Worm (Caenorhabditis elegans) whole organism, L3 larva: Measurements from ENCODE around the gene lipl-8.
A peak's percentile ranks its signal among the peaks of the same experiment; 100 is the strongest.

Experiments used
- R02D3.7 ChIP-seq: fragments of 150-350 bp; optimal IDR thresholded peaks from 2 replicates; lab custom pipeline; 2014; ENCODE audit warnings: missing biosample characterization, missing genetic modification characterization
- ZK546.5 ChIP-seq: sonication (generic microtip); optimal IDR thresholded peaks from 2 replicates; lab custom pipeline; 2017; ENCODE audit warnings: missing biosample characterization, missing genetic modification characterization
- aly-2 ChIP-seq: fragments of 150-350 bp; optimal IDR thresholded peaks from 2 replicates; lab custom pipeline; 2014; ENCODE audit warnings: missing biosample characterization, missing genetic modification characterization
- ama-1 ChIP-seq: fragments of 150-350 bp; optimal IDR thresholded peaks from 2 replicates; lab custom pipeline; 2018
- ceh-16 ChIP-seq: sonication (generic microtip); optimal IDR thresholded peaks from 2 replicates; lab custom pipeline; 2017; ENCODE audit warnings: missing biosample characterization, missing genetic modification characterization
- ceh-28 ChIP-seq: fragments of 150-350 bp; optimal IDR thresholded peaks from 2 replicates; lab custom pipeline; 2014; ENCODE audit warnings: missing biosample characterization, missing genetic modification reagents, missing genetic modification characterization
- ceh-82 ChIP-seq: fragments of 150-350 bp; optimal IDR thresholded peaks from 2 replicates; lab custom pipeline; 2014; ENCODE audit warnings: missing biosample characterization, missing genetic modification characterization
- ceh-9 ChIP-seq: sonication (generic microtip); optimal IDR thresholded peaks from 2 replicates; lab custom pipeline; 2018; ENCODE audit warnings: missing biosample characterization, missing genetic modification characterization
- daf-12 ChIP-seq: fragments of 150-350 bp; optimal IDR thresholded peaks from 2 replicates; lab custom pipeline; 2014; ENCODE audit warnings: missing biosample characterization, missing genetic modification reagents, missing genetic modification characterization
- egl-27 ChIP-seq: sonication (generic microtip); optimal IDR thresholded peaks from 4 replicates; lab custom pipeline; 2017; ENCODE audit warnings: missing biosample characterization, missing genetic modification reagents, missing genetic modification characterization
- egl-5 ChIP-seq: fragments of 150-350 bp; optimal IDR thresholded peaks from 2 replicates; lab custom pipeline; 2017; ENCODE audit warnings: missing biosample characterization, missing genetic modification reagents, missing genetic modification characterization, inconsistent platforms
- elt-1 ChIP-seq: fragments of 150-350 bp; optimal IDR thresholded peaks from 2 replicates; lab custom pipeline; 2014; ENCODE audit warnings: missing biosample characterization, missing genetic modification characterization
- elt-2 ChIP-seq: sonication (generic microtip); optimal IDR thresholded peaks from 2 replicates; lab custom pipeline; 2016; ENCODE audit warnings: missing genetic modification reagents, mild to moderate bottlenecking, missing genetic modification characterization, missing compliant biosample characterization
- elt-3 ChIP-seq, 3 experiments: fragments of 150-350 bp in 1 of 3; sonication (generic microtip) in 2 of 3; optimal IDR thresholded peaks; 2 replicates in 2 of 3; 4 replicates in 1 of 3; lab custom pipeline; 2014 to 2017; ENCODE audit warnings: missing biosample characterization in 3 of 3, missing genetic modification characterization in 3 of 3
- eor-1 ChIP-seq, 2 experiments: fragments of 150-350 bp; optimal IDR thresholded peaks; 2 replicates each; lab custom pipeline; 2014 to 2018; ENCODE audit warnings: missing biosample characterization in 2 of 2, missing genetic modification characterization in 2 of 2
- fkh-10 ChIP-seq: sonication (generic microtip); optimal IDR thresholded peaks from 2 replicates; lab custom pipeline; 2017; ENCODE audit warnings: missing biosample characterization, missing genetic modification reagents, missing genetic modification characterization
- fkh-2 ChIP-seq: fragments of 150-350 bp; optimal IDR thresholded peaks from 2 replicates; lab custom pipeline; 2014; ENCODE audit warnings: missing biosample characterization, missing genetic modification reagents, missing genetic modification characterization
- fos-1 ChIP-seq: fragments of 150-350 bp; optimal IDR thresholded peaks from 2 replicates; lab custom pipeline; 2014; ENCODE audit warnings: missing biosample characterization, missing genetic modification characterization
- hmg-11 ChIP-seq: sonication (generic microtip); optimal IDR thresholded peaks from 2 replicates; lab custom pipeline; 2016; ENCODE audit warnings: missing genetic modification characterization, missing compliant biosample characterization
- jun-1 ChIP-seq: fragments of 150-350 bp; optimal IDR thresholded peaks from 2 replicates; lab custom pipeline; 2014; ENCODE audit warnings: missing biosample characterization, missing genetic modification reagents, missing genetic modification characterization
- lin-15B ChIP-seq: fragments of 150-350 bp; optimal IDR thresholded peaks from 2 replicates; lab custom pipeline; 2014; ENCODE audit warnings: missing biosample characterization, missing genetic modification characterization
- lin-39 ChIP-seq: fragments of 150-350 bp; optimal IDR thresholded peaks from 2 replicates; lab custom pipeline; 2018; ENCODE audit warnings: missing biosample characterization, missing genetic modification reagents, missing genetic modification characterization
- lsy-12 ChIP-seq: sonication (generic microtip); optimal IDR thresholded peaks from 2 replicates; lab custom pipeline; 2016; ENCODE audit warnings: mild to moderate bottlenecking, missing genetic modification characterization, missing compliant biosample characterization
- mdl-1 ChIP-seq: fragments of 150-350 bp; optimal IDR thresholded peaks from 2 replicates; lab custom pipeline; 2014; ENCODE audit warnings: missing biosample characterization, missing genetic modification characterization
- mml-1 ChIP-seq: fragments of 150-350 bp; sonication (generic microtip); optimal IDR thresholded peaks from 3 replicates; lab custom pipeline; 2014; ENCODE audit warnings: missing biosample characterization, missing genetic modification characterization
- nfya-1 ChIP-seq: sonication (generic microtip); optimal IDR thresholded peaks from 2 replicates; lab custom pipeline; 2017; ENCODE audit warnings: missing genetic modification characterization, mild to moderate bottlenecking, missing compliant biosample characterization, antibody characterized with exemption, moderate library complexity; ENCODE audit not compliant: insufficient read depth
- nhr-12 ChIP-seq: fragments of 150-350 bp; optimal IDR thresholded peaks from 2 replicates; lab custom pipeline; 2014; ENCODE audit warnings: missing biosample characterization, missing genetic modification characterization
- nhr-23 ChIP-seq: fragments of 150-350 bp; optimal IDR thresholded peaks from 2 replicates; lab custom pipeline; 2014; ENCODE audit warnings: missing biosample characterization, missing genetic modification reagents, missing genetic modification characterization
- nhr-237 ChIP-seq: fragments of 150-350 bp; optimal IDR thresholded peaks from 2 replicates; lab custom pipeline; 2014; ENCODE audit warnings: missing biosample characterization, missing genetic modification characterization
- nhr-25 ChIP-seq: sonication (generic microtip); optimal IDR thresholded peaks from 2 replicates; lab custom pipeline; 2017; ENCODE audit warnings: missing biosample characterization, missing genetic modification characterization
- nhr-28 ChIP-seq: fragments of 150-350 bp; optimal IDR thresholded peaks from 2 replicates; lab custom pipeline; 2014; ENCODE audit warnings: missing biosample characterization, missing genetic modification characterization
- nhr-43 ChIP-seq: sonication (generic microtip); optimal IDR thresholded peaks from 2 replicates; lab custom pipeline; 2016; ENCODE audit warnings: mild to moderate bottlenecking, missing genetic modification characterization, missing compliant biosample characterization; ENCODE audit not compliant: poor library complexity, severe bottlenecking
- nhr-67 ChIP-seq: fragments of 150-350 bp; optimal IDR thresholded peaks from 2 replicates; lab custom pipeline; 2014; ENCODE audit warnings: missing biosample characterization, missing genetic modification characterization
- pha-4 ChIP-seq: fragments of 150-350 bp; optimal IDR thresholded peaks from 2 replicates; lab custom pipeline; 2014; ENCODE audit warnings: missing biosample characterization, missing genetic modification reagents, missing genetic modification characterization
- pqm-1 ChIP-seq: fragments of 150-350 bp; optimal IDR thresholded peaks from 2 replicates; lab custom pipeline; 2017; ENCODE audit warnings: missing biosample characterization, missing genetic modification characterization, inconsistent platforms
- sea-2 ChIP-seq: fragments of 150-350 bp; sonication (generic microtip); optimal IDR thresholded peaks from 4 replicates; lab custom pipeline; 2014; ENCODE audit warnings: missing biosample characterization, missing genetic modification reagents, missing genetic modification characterization
- snpc-4 ChIP-seq: fragments of 150-350 bp; optimal IDR thresholded peaks from 2 replicates; lab custom pipeline; 2014; ENCODE audit warnings: missing biosample characterization, missing genetic modification characterization
- tbx-2 ChIP-seq: sonication (generic microtip); optimal IDR thresholded peaks from 2 replicates; lab custom pipeline; 2016; ENCODE audit warnings: mild to moderate bottlenecking, missing genetic modification characterization, missing compliant biosample characterization
- unc-39 ChIP-seq: sonication (generic microtip); optimal IDR thresholded peaks from 4 replicates; lab custom pipeline; 2017; ENCODE audit warnings: missing biosample characterization, missing genetic modification characterization
- unc-62 ChIP-seq: fragments of 150-350 bp; sonication (generic microtip); optimal IDR thresholded peaks from 4 replicates; lab custom pipeline; 2014; ENCODE audit warnings: missing biosample characterization, missing genetic modification reagents, missing genetic modification characterization
- zag-1 ChIP-seq: fragments of 150-350 bp; optimal IDR thresholded peaks from 2 replicates; lab custom pipeline; 2014; ENCODE audit warnings: missing biosample characterization, missing genetic modification characterization
- ztf-11 ChIP-seq: fragments of 150-350 bp; optimal IDR thresholded peaks from 2 replicates; lab custom pipeline; 2014; ENCODE audit warnings: missing biosample characterization, missing genetic modification characterization
- ztf-4 ChIP-seq: fragments of 150-350 bp; optimal IDR thresholded peaks from 2 replicates; lab custom pipeline; 2014; ENCODE audit warnings: missing biosample characterization, missing genetic modification characterization

The lipl-8 gene

DNA sequence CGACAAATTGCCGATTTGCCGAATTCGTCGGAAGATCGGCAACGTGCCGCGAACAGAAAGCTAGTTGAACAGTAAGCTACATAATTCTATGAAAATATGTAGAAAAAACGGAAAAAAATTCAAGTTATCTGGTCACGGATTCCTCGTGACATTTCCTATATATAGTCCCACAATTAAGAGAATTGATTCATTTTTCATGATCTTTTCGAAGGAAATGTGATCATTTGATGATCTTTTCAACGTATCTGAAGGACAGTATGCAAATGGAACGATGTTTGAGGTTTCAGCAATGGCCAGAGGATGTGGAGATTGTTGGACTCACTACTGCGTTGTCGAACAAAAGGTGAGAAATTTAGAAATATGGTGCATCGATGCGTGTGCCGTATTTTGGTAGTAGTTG lies 40.5 kb downstream of the lipl-8 start, which contains the start of gene R08A2.9:
R08A2.9 (plus strand) TSS at position 301 of the 400 bp plus-strand sequence.
- no peak for TF ChIP-seq elt-3 (tag; optimal IDR thresholded peaks at IDR 0.05; lab: Kevin White, UChicago)
- TF ChIP-seq hmg-11 (tag; lab: Kevin White, UChicago), result no peak
- no peak for TF ChIP-seq eor-1 (tag; optimal IDR thresholded peaks at IDR 0.05; lab: Kevin White, UChicago)
- no peak for TF ChIP-seq pqm-1
- no peak for TF ChIP-seq nhr-25 (tag; lab: Kevin White, UChicago)
- no peak for TF ChIP-seq nhr-237 (tag; lab: Kevin White, UChicago)
- TF ChIP-seq tbx-2 (tag; lab: Kevin White, UChicago), result no peak
- TF ChIP-seq elt-1 (tag; lab: Kevin White, UChicago), result no peak
- no peak for TF ChIP-seq aly-2 (tag; lab: Kevin White, UChicago)
- no peak for TF ChIP-seq lin-15B (tag; lab: Kevin White, UChicago)
- TF ChIP-seq nhr-23 (tag; lab: Kevin White, UChicago), result no peak
- no peak for TF ChIP-seq ztf-11
- TF ChIP-seq pha-4 (tag; lab: Kevin White, UChicago), result no peak
- TF ChIP-seq nfya-1 (tag; lab: Kevin White, UChicago), result no peak

DNA sequence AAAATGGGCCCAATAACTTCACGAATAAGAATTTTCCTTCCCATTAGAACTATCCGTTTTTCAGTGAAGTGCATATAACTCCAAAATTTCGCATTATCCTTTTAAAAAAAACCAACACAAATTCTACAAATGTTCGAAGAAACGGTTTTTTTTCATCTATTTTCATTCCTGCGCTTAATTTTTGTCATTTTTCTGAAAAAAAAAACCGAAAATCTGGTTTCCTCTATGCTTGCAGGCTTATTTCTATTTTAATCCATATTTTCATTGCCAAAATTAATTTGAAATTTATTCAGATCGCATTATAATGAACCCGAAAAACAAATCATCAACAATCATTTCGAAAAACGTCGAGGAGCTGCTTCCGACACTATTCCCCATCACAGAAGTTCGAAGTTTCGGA lies 49.8 kb downstream of the lipl-8 start, which contains the start of gene set-5:
set-5 (plus strand) TSS at position 301 of the 400 bp plus-strand sequence.
- no peak for TF ChIP-seq eor-1 (tag; optimal IDR thresholded peaks at IDR 0.05; lab: Kevin White, UChicago)
- TF ChIP-seq ceh-82 (tag; lab: Kevin White, UChicago), result no peak
- no peak for TF ChIP-seq snpc-4 (tag; lab: Kevin White, UChicago)

DNA sequence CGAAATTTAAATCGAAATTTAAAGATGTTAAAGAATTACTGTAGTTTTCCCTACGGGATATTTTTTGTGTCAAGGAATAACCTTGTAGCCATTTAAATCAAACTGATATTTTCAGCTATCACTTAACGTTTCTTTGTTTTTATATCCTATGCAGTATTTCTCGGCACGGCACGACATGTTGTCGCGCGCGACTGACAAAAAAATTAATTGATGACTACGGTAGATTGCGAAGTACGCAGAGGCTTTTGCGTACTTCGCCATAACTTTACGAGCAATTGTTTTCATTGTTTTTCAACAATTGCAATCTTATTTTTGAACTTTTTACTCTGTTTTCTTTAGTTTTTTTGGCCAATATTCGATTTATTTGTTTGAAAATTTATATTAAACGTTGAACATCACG lies 50.5 kb downstream of the lipl-8 start:
- TF ChIP-seq ceh-16 (tag; lab: Kevin White, UChicago) (no peak), nhr-23 (tag; lab: Kevin White, UChicago) (no peak), egl-27 (tag; lab: Kevin White, UChicago) (no peak), ceh-9 (tag; lab: Kevin White, UChicago) (no peak), lsy-12 (no peak), ceh-82 (tag; lab: Kevin White, UChicago) (no peak), daf-12 (tag; lab: Kevin White, UChicago) (no peak)

DNA sequence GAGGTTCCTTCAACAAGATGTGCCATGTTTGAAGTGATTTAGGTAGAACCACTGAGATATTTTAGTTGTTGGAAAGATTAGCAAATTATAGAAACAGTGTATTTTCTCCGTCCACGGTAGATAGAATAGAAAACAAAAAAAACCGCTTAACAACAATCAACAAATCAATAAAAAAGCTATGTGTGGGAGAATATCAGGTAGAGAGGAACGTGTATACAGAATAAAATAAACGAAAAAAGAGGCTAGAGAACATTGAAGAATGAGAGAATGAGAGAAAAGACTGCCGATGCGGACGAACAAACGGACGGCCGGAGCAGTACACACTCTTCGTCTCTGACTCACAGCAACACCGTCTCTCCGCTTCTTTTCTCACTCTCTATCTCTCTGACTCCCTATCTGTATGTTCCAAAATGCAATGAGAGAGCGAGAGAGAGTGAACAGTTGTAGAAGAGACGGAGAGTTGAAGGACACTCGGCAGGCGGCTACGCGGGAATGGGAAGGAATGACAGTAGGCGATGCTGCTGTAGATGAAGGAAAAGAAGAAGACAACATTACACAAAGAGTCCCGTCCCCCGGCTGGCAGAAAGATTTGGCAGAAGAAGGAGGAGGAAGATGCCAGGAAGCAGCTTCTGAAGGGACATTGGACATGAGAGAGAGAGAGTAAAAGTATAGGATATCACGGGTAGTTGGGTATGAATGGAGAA lies 51.8 kb downstream of the lipl-8 start, which contains the start of gene unc-112:
unc-112 (minus strand) TSS at position 51 of the 704 bp plus-strand sequence.
- peak; percentile 73 for TF ChIP-seq elt-2
- TF ChIP-seq fkh-10 (GFP tag; lab: Kevin White, UChicago), result no peak
- TF ChIP-seq ceh-82 (tag; lab: Kevin White, UChicago), result no peak
- no peak for TF ChIP-seq aly-2 (tag; lab: Kevin White, UChicago)
- TF ChIP-seq nhr-28 (tag; lab: Kevin White, UChicago), result no peak
- no peak for TF ChIP-seq ceh-16 (tag; lab: Kevin White, UChicago)
- TF ChIP-seq ceh-28 (tag; lab: Kevin White, UChicago), result peak; percentile 15
- TF ChIP-seq ZK546.5, result no peak
- TF ChIP-seq egl-5 (tag; lab: Kevin White, UChicago), result peak; percentile 57
- TF ChIP-seq pha-4 (tag; lab: Kevin White, UChicago), result peak; percentile 80
- no peak for TF ChIP-seq nhr-237 (tag; lab: Kevin White, UChicago)
- TF ChIP-seq nhr-67, result no peak
- TF ChIP-seq unc-39, result no peak
- TF ChIP-seq sea-2, result peak; percentile 9
- peak; percentile 46 for TF ChIP-seq nhr-23 (tag; lab: Kevin White, UChicago)
- no peak for TF ChIP-seq ztf-11
- TF ChIP-seq ztf-4 (tag; lab: Kevin White, UChicago), result no peak
- TF ChIP-seq nhr-43, result peak; percentile 25
- peak; percentile 44 for TF ChIP-seq pqm-1
- no peak for TF ChIP-seq daf-12 (tag; lab: Kevin White, UChicago)
- TF ChIP-seq lin-15B (tag; lab: Kevin White, UChicago), result peak; percentile 59
- TF ChIP-seq lin-39, result peak; percentile 57
- TF ChIP-seq lsy-12, result peak; percentile 3
- no peak for TF ChIP-seq ceh-9 (tag; lab: Kevin White, UChicago)
- peak; percentile 12 for TF ChIP-seq R02D3.7 (tag; lab: Kevin White, UChicago)
- TF ChIP-seq ama-1 (lab: Kevin White, UChicago), result no peak
- TF ChIP-seq nhr-12 (tag; lab: Kevin White, UChicago), result no peak
- no peak for TF ChIP-seq eor-1 (tag; optimal IDR thresholded peaks at IDR 0.05; lab: Kevin White, UChicago)
- TF ChIP-seq unc-62 (GFP tag; lab: Kevin White, UChicago), result peak; percentile 18
- TF ChIP-seq zag-1, result no peak
- TF ChIP-seq jun-1 (tag; lab: Kevin White, UChicago), result peak; percentile 38
- TF ChIP-seq mdl-1, result no peak
- peak; percentile 59 for TF ChIP-seq fos-1
- no peak for TF ChIP-seq egl-27 (tag; lab: Kevin White, UChicago)
- peak; percentile 77 for TF ChIP-seq snpc-4 (tag; lab: Kevin White, UChicago)
- TF ChIP-seq nfya-1 (tag; lab: Kevin White, UChicago), result peak; percentile 85
- no peak for TF ChIP-seq fkh-2 (tag; lab: Kevin White, UChicago)
- TF ChIP-seq hmg-11 (tag; lab: Kevin White, UChicago), result peak; percentile 82
- TF ChIP-seq elt-3 (tag; optimal IDR thresholded peaks at IDR 0.05; lab: Kevin White, UChicago), result no peak
- TF ChIP-seq mml-1 (tag; lab: Kevin White, UChicago), result no peak
